Worm (Caenorhabditis elegans): Measurements from ENCODE around the gene amt-4.
A peak's percentile ranks its signal among the peaks of the same experiment; 100 is the strongest.

Gene amt-4

DNA sequence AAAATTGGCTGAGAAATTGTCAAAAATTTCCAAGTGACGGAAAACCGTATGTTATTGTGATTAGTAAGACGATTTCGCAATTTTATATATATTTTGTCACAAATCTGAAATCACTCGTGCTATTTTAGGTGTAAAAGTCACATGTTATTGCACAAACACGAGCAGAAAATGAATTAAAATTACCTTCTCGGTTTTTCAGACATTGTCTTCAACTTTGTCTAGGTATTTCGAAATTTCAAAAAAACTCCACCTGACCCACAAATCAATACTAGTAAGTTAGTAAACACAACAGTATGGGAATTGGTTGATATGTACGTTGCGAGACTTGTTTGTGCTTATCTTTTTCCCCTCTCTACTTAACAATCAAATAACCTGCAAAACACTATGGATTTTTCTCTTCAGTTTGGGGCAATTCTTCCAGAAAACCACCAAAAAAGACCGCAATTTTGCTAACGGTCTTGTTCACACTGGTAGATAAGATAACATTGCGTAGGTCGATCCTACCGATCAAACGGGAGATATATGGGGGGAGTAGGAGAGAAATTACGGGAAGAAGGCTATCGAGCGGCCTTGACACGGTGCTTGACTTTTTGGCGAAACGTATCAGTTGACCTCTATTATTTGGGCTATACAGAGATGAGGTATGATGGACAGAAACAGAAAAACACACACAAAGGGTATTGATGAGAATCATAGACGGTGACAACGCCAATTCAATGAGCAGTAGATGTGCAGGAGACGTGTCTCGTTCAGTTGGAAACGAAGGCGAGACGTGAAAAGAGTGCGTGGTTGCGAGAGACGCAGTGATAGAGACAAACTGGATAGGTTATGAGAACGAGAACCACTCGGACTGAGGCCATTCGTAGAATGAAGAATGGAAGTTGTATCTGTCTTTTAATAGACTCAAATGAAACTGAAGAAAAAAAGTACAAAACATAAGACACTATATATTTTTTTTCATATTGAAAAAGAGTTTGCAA is 43.0 kb upstream of the amt-4 start, which contains the start of gene C07A12.7:
C07A12.7 (minus strand) TSS at position 308 of the 980 bp plus-strand sequence.
- peak; percentile 32 for TF ChIP-seq elt-1 (tag; optimal IDR thresholded peaks at IDR 0.05)
- peak; percentile 88 for TF ChIP-seq nhr-23 (tag; optimal IDR thresholded peaks at IDR 0.05)
- TF ChIP-seq pha-4 (tag; optimal IDR thresholded peaks at IDR 0.05) = peak; percentile 76
- TF ChIP-seq sea-2 (GFP tag; optimal IDR thresholded peaks at IDR 0.05) = no peak
- no peak for TF ChIP-seq unc-62 (GFP tag; optimal IDR thresholded peaks at IDR 0.05)
- peak in 1 of 3 experiments; percentile 48 for TF ChIP-seq elt-3 (tag; optimal IDR thresholded peaks at IDR 0.05)
- TF ChIP-seq nhr-25 (tag; optimal IDR thresholded peaks at IDR 0.05) = peak; percentile 58
- peak; percentile 42 for TF ChIP-seq nhr-43 (tag; optimal IDR thresholded peaks at IDR 0.05; ENCODE audit: poor library complexity, severe bottlenecking)
- TF ChIP-seq tbx-2 (tag; optimal IDR thresholded peaks at IDR 0.05) = no peak
- no peak for TF ChIP-seq eor-1 (tag; optimal IDR thresholded peaks at IDR 0.05)
- TF ChIP-seq nfya-1 (tag; optimal IDR thresholded peaks at IDR 0.05; ENCODE audit: insufficient read depth) = peak; percentile 62

DNA sequence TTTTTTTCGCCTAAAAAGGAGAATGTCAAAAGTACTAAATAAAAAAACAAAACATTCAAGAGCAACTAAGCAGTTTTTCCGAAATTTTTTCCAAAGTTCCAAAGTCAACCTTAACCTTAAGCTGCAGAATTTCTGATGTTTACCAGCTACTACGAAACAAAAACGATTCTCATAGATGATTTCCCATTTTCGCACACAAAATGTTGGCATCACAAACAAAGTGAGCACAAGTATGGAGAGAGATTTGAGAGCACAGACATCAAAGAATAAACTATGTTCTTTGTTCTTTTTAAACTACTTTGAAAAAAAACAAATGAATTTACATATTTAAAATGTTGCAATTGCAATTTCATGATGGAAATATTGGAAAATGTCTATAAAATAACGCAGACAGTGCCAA is 41.8 kb upstream of the amt-4 start:
- peak; percentile 60 for TF ChIP-seq pha-4 (tag; optimal IDR thresholded peaks at IDR 0.05)
- no peak for TF ChIP-seq unc-62 (GFP tag; optimal IDR thresholded peaks at IDR 0.05)

DNA sequence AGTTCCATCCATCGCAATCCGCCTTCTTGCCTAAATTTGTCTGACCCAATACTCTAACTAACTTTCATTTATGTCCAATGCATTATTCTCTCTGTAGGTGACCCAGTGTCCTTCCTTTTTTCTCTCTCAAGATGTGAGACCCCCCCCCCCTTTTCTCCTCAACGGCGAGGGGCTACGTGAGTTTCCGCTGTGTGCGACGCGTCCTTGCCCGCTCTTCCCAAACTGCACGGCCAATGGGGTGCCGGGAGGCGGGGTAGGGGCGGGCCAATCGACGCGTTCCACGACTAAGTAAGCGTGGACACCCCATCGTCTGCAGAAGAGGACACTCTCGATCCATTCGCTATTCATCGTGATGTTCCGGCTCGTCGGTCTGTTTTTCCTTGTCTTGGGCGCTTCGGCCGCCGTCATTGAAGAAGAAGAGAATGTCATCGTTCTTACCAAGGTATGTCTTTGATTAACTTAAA is 41.2 kb upstream of the amt-4 start, which contains the start of gene pdi-2:
pdi-2 (plus strand) TSS at position 269 of the 464 bp plus-strand sequence.
- no peak for TF ChIP-seq ZK546.5 (tag; optimal IDR thresholded peaks at IDR 0.05)
- no peak for TF ChIP-seq unc-39 (tag; optimal IDR thresholded peaks at IDR 0.05)
- peak; percentile 100 for TF ChIP-seq nfya-1 (tag; optimal IDR thresholded peaks at IDR 0.05; ENCODE audit: insufficient read depth)
- TF ChIP-seq ama-1 (optimal IDR thresholded peaks at IDR 0.05) = peak; percentile 95
- peak; percentile 37 for TF ChIP-seq elt-1 (tag; optimal IDR thresholded peaks at IDR 0.05)
- peak in 1 of 3 experiments; percentile 34 for TF ChIP-seq elt-3 (tag; optimal IDR thresholded peaks at IDR 0.05)
- TF ChIP-seq nhr-77 (tag; optimal IDR thresholded peaks at IDR 0.05) = no peak
- TF ChIP-seq ceh-16 (tag; optimal IDR thresholded peaks at IDR 0.05) = no peak
- no peak for TF ChIP-seq aly-2 (tag; optimal IDR thresholded peaks at IDR 0.05)
- no peak for TF ChIP-seq zag-1 (tag; optimal IDR thresholded peaks at IDR 0.05)
- peak; percentile 74 for TF ChIP-seq elt-2 (tag; optimal IDR thresholded peaks at IDR 0.05)
- peak; percentile 8 for TF ChIP-seq R02D3.7 (tag; optimal IDR thresholded peaks at IDR 0.05)
- TF ChIP-seq fkh-10 (GFP tag; optimal IDR thresholded peaks at IDR 0.05) = peak; percentile 43
- no peak for TF ChIP-seq ceh-9 (tag; optimal IDR thresholded peaks at IDR 0.05)
- TF ChIP-seq sea-2 (GFP tag; optimal IDR thresholded peaks at IDR 0.05) = no peak
- no peak for TF ChIP-seq mml-1 (tag; optimal IDR thresholded peaks at IDR 0.05)
- TF ChIP-seq pha-4 (tag; optimal IDR thresholded peaks at IDR 0.05) = peak; percentile 66
- no peak for TF ChIP-seq ztf-11 (tag; optimal IDR thresholded peaks at IDR 0.05)
- TF ChIP-seq mdl-1 (tag; optimal IDR thresholded peaks at IDR 0.05) = no peak
- TF ChIP-seq skn-1 (tag; optimal IDR thresholded peaks at IDR 0.05) = peak; percentile 46
- no peak for TF ChIP-seq nhr-76 (tag; optimal IDR thresholded peaks at IDR 0.05)
- no peak for TF ChIP-seq ztf-4 (tag; optimal IDR thresholded peaks at IDR 0.05)
- TF ChIP-seq nhr-25 (tag; optimal IDR thresholded peaks at IDR 0.05) = peak; percentile 90
- no peak for TF ChIP-seq eor-1 (tag; optimal IDR thresholded peaks at IDR 0.05)
- no peak for TF ChIP-seq nhr-67 (tag; optimal IDR thresholded peaks at IDR 0.05)
- TF ChIP-seq lin-15B (tag; optimal IDR thresholded peaks at IDR 0.05) = peak; percentile 81
- peak; percentile 91 for TF ChIP-seq nhr-23 (tag; optimal IDR thresholded peaks at IDR 0.05)
- TF ChIP-seq daf-12 (tag; optimal IDR thresholded peaks at IDR 0.05) = no peak
- TF ChIP-seq pqm-1 (tag; optimal IDR thresholded peaks at IDR 0.05) = peak; percentile 53
- TF ChIP-seq nhr-28 (tag; optimal IDR thresholded peaks at IDR 0.05) = no peak
- peak; percentile 21 for TF ChIP-seq ceh-82 (tag; optimal IDR thresholded peaks at IDR 0.05)
- TF ChIP-seq nhr-11 (tag; optimal IDR thresholded peaks at IDR 0.05) = no peak
- peak; percentile 33 for TF ChIP-seq ceh-28 (tag; optimal IDR thresholded peaks at IDR 0.05)
- TF ChIP-seq hmg-11 (tag; optimal IDR thresholded peaks at IDR 0.05) = peak; percentile 72
- TF ChIP-seq nhr-43 (tag; optimal IDR thresholded peaks at IDR 0.05; ENCODE audit: poor library complexity, severe bottlenecking) = peak; percentile 40
- TF ChIP-seq fos-1 (tag; optimal IDR thresholded peaks at IDR 0.05) = no peak
- peak; percentile 63 for TF ChIP-seq jun-1 (tag; optimal IDR thresholded peaks at IDR 0.05)
- peak; percentile 16 for TF ChIP-seq unc-62 (GFP tag; optimal IDR thresholded peaks at IDR 0.05)
- peak; percentile 91 for TF ChIP-seq lin-39 (tag; optimal IDR thresholded peaks at IDR 0.05)
- TF ChIP-seq tbx-2 (tag; optimal IDR thresholded peaks at IDR 0.05) = peak; percentile 36
- peak; percentile 53 for TF ChIP-seq egl-5 (tag; optimal IDR thresholded peaks at IDR 0.05)
- TF ChIP-seq egl-27 (tag; optimal IDR thresholded peaks at IDR 0.05) = no peak
- no peak for TF ChIP-seq nhr-12 (tag; optimal IDR thresholded peaks at IDR 0.05)
- TF ChIP-seq fkh-2 (tag; optimal IDR thresholded peaks at IDR 0.05) = no peak
- TF ChIP-seq snpc-4 (tag; optimal IDR thresholded peaks at IDR 0.05) = no peak
- no peak for TF ChIP-seq nhr-237 (tag; optimal IDR thresholded peaks at IDR 0.05)

Data from whole organism, L3 larva.